Fruit fly (Drosophila melanogaster) whole organism, embryonic: ENCODE measurements around the gene dbr.

Experiments used
- ATbp ChIP-seq: fragments of 200-800 bp; sonication (Bioruptor generic); optimal IDR thresholded peaks from 2 replicates; lab custom pipeline; 2017; ENCODE audit warnings: missing biosample characterization, mild to moderate bottlenecking, missing genetic modification characterization, missing genetic modification reagents
- Atf-2 ChIP-seq: fragments of 200-800 bp; sonication (Bioruptor generic); optimal IDR thresholded peaks from 2 replicates; lab custom pipeline; 2016; ENCODE audit warnings: missing biosample characterization, missing genetic modification characterization
- Atf6 ChIP-seq: fragments of 200-800 bp; sonication (Bioruptor generic); IDR thresholded peaks from 2 replicates; pipeline ENCODE4 v1.3.6; 2022; ENCODE audit warnings: missing biosample characterization, missing genetic modification characterization
- Bgb ChIP-seq: fragments of 200-800 bp; sonication (Bioruptor generic); IDR thresholded peaks from 2 replicates; pipeline ENCODE4 v1.3.6; 2022; ENCODE audit warnings: missing biosample characterization, missing genetic modification characterization; ENCODE audit not compliant: partially characterized antibody
- C15 ChIP-seq: fragments of 200-800 bp; sonication (Bioruptor generic); IDR thresholded peaks from 3 replicates; pipeline ENCODE4 v1.3.6; 2022; ENCODE audit warnings: missing biosample characterization, missing genetic modification characterization
- CG1024 ChIP-seq: fragments of 200-800 bp; sonication (Bioruptor generic); IDR thresholded peaks from 2 replicates; pipeline ENCODE4 v1.3.6; 2022; ENCODE audit warnings: missing biosample characterization, missing genetic modification characterization
- CG10274 ChIP-seq: fragments of 200-800 bp; sonication (Bioruptor generic); optimal IDR thresholded peaks from 3 replicates; lab custom pipeline; 2017; ENCODE audit warnings: missing biosample characterization, mild to moderate bottlenecking, missing genetic modification characterization
- CG10366 ChIP-seq: fragments of 200-800 bp; sonication (Bioruptor generic); IDR thresholded peaks from 2 replicates; pipeline ENCODE4 v1.3.6; 2022; ENCODE audit warnings: missing biosample characterization, missing genetic modification characterization
- CG10543 ChIP-seq: fragments of 200-800 bp; sonication (Bioruptor generic); optimal IDR thresholded peaks from 3 replicates; lab custom pipeline; 2017; ENCODE audit warnings: missing biosample characterization, mild to moderate bottlenecking, missing genetic modification characterization, moderate library complexity
- CG10979 ChIP-seq: fragments of 200-800 bp; sonication (Bioruptor generic); optimal IDR thresholded peaks from 2 replicates; lab custom pipeline; 2018; ENCODE audit warnings: missing biosample characterization, mild to moderate bottlenecking, missing genetic modification characterization, moderate library complexity
- CG11093 ChIP-seq: fragments of 200-800 bp; sonication (Bioruptor generic); IDR thresholded peaks from 3 replicates; pipeline ENCODE4 v1.3.6; 2022; ENCODE audit warnings: missing biosample characterization, missing genetic modification characterization
- CG13424 ChIP-seq: fragments of 200-800 bp; sonication (Bioruptor generic); optimal IDR thresholded peaks from 2 replicates; lab custom pipeline; 2019; ENCODE audit warnings: missing biosample characterization, mild to moderate bottlenecking, missing genetic modification characterization, moderate library complexity
- CG14710 ChIP-seq: fragments of 200-800 bp; sonication (Bioruptor generic); optimal IDR thresholded peaks from 3 replicates; lab custom pipeline; 2019; ENCODE audit warnings: missing biosample characterization, mild to moderate bottlenecking, missing genetic modification characterization, moderate library complexity
- CG15073 ChIP-seq: fragments of 200-800 bp; sonication (Bioruptor generic); optimal IDR thresholded peaks from 2 replicates; lab custom pipeline; 2016; ENCODE audit warnings: missing biosample characterization, missing genetic modification characterization
- CG17186 ChIP-seq: fragments of 200-800 bp; sonication (Bioruptor generic); optimal IDR thresholded peaks from 3 replicates; lab custom pipeline; 2017; ENCODE audit warnings: missing biosample characterization, missing genetic modification reagents, missing genetic modification characterization
- CG17802 ChIP-seq: fragments of 200-800 bp; sonication (Bioruptor generic); optimal IDR thresholded peaks from 2 replicates; lab custom pipeline; 2018; ENCODE audit warnings: missing biosample characterization, mild to moderate bottlenecking, missing genetic modification characterization, moderate library complexity
- CG18599 ChIP-seq: fragments of 200-800 bp; sonication (Bioruptor generic); optimal IDR thresholded peaks from 3 replicates; lab custom pipeline; 2017; ENCODE audit warnings: missing biosample characterization, missing genetic modification characterization, mild to moderate bottlenecking, moderate library complexity, missing genetic modification reagents
- CG8944 ChIP-seq: fragments of 200-800 bp; sonication (Bioruptor generic); optimal IDR thresholded peaks from 3 replicates; lab custom pipeline; 2016; ENCODE audit warnings: missing biosample characterization, missing genetic modification characterization
- Dref ChIP-seq: fragments of 200-800 bp; sonication (Bioruptor generic); IDR thresholded peaks from 2 replicates; pipeline ENCODE4 v1.3.6; 2022; ENCODE audit warnings: missing biosample characterization, missing genetic modification characterization
- Elba2 ChIP-seq: fragments of 200-800 bp; sonication (Bioruptor generic); optimal IDR thresholded peaks from 3 replicates; lab custom pipeline; 2016; ENCODE audit warnings: missing biosample characterization, missing genetic modification characterization
- Hmr ChIP-seq: fragments of 200-800 bp; sonication (Bioruptor generic); optimal IDR thresholded peaks from 3 replicates; lab custom pipeline; 2017; ENCODE audit warnings: mild to moderate bottlenecking, missing biosample characterization, missing genetic modification reagents, missing genetic modification characterization
- Lpt ChIP-seq: fragments of >200 bp; optimal IDR thresholded peaks from 2 replicates; lab custom pipeline; 2018; ENCODE audit warnings: missing biosample characterization, missing genetic modification characterization
- NC2α ChIP-seq: fragments of 200-800 bp; sonication (Bioruptor generic); optimal IDR thresholded peaks from 2 replicates; lab custom pipeline; 2016; ENCODE audit warnings: missing biosample characterization, missing genetic modification characterization
- Oaz ChIP-seq: fragments of 200-800 bp; sonication (Bioruptor generic); IDR thresholded peaks from 2 replicates; pipeline ENCODE4 v1.3.6; 2022; ENCODE audit warnings: missing biosample characterization, missing genetic modification characterization
- Opbp ChIP-seq: fragments of 200-800 bp; sonication (Bioruptor generic); IDR thresholded peaks from 3 replicates; pipeline ENCODE4 v1.3.6; 2022; ENCODE audit warnings: missing biosample characterization, missing genetic modification characterization; ENCODE audit not compliant: partially characterized antibody
- Optix ChIP-seq: fragments of 200-800 bp; sonication (Bioruptor generic); IDR thresholded peaks from 3 replicates; pipeline ENCODE4 v1.3.6; 2022; ENCODE audit warnings: missing biosample characterization, missing genetic modification characterization
- Pdp1 ChIP-seq, 2 experiments: fragments of 200-800 bp; sonication (Bioruptor generic); optimal IDR thresholded peaks; 3 replicates each; lab custom pipeline; 2016; ENCODE audit warnings: missing biosample characterization in 2 of 2, missing genetic modification characterization in 2 of 2, mild to moderate bottlenecking in 1 of 2, moderate library complexity in 1 of 2
- Ptx1 ChIP-seq: fragments of 200-800 bp; sonication (Bioruptor generic); IDR thresholded peaks from 2 replicates; pipeline ENCODE4 v1.3.6; 2022; ENCODE audit warnings: missing biosample characterization, missing genetic modification characterization
- Usf ChIP-seq: fragments of 200-800 bp; sonication (Bioruptor generic); optimal IDR thresholded peaks from 2 replicates; lab custom pipeline; 2017; ENCODE audit warnings: missing genotype, missing biosample characterization, missing genetic modification characterization
- bab2 ChIP-seq: fragments of 200-800 bp; sonication (Bioruptor generic); optimal IDR thresholded peaks from 2 replicates; lab custom pipeline; 2016; ENCODE audit warnings: missing biosample characterization, missing genetic modification characterization
- bowl ChIP-seq: fragments of 200-800 bp; sonication (Bioruptor generic); IDR thresholded peaks from 2 replicates; pipeline ENCODE4 v1.3.6; 2022; ENCODE audit warnings: missing biosample characterization, missing genetic modification characterization
- corto ChIP-seq: fragments of 200-800 bp; sonication (Bioruptor generic); optimal IDR thresholded peaks from 2 replicates; lab custom pipeline; 2016; ENCODE audit warnings: missing biosample characterization, mild to moderate bottlenecking, missing genetic modification characterization, moderate library complexity
- croc ChIP-seq: fragments of 200-800 bp; sonication (Bioruptor generic); conservative IDR thresholded peaks from 3 replicates; pipeline ENCODE4 v1.3.6; 2022; ENCODE audit warnings: missing biosample characterization, missing genetic modification characterization
- da ChIP-seq: fragments of 200-800 bp; sonication (Bioruptor generic); optimal IDR thresholded peaks from 2 replicates; lab custom pipeline; 2016; ENCODE audit warnings: missing biosample characterization, missing genetic modification characterization
- ems ChIP-seq: fragments of 200-800 bp; sonication (Bioruptor generic); optimal IDR thresholded peaks from 3 replicates; lab custom pipeline; 2016; ENCODE audit warnings: missing biosample characterization, missing genetic modification characterization
- eve ChIP-seq, 2 experiments: fragments of >200 bp; optimal IDR thresholded peaks; 2 replicates each; lab custom pipeline; 2017; ENCODE audit warnings: missing biosample characterization in 2 of 2, missing genetic modification characterization in 2 of 2
- fd96Cb ChIP-seq: fragments of 200-800 bp; sonication (Bioruptor generic); optimal IDR thresholded peaks from 2 replicates; lab custom pipeline; 2018; ENCODE audit warnings: missing biosample characterization, mild to moderate bottlenecking, missing genetic modification characterization, moderate library complexity
- gt ChIP-seq: fragments of 200-800 bp; sonication (Bioruptor generic); IDR thresholded peaks from 2 replicates; pipeline ENCODE4 v1.3.6; 2022; ENCODE audit warnings: missing biosample characterization, missing genetic modification characterization
- h ChIP-seq: fragments of >200 bp; optimal IDR thresholded peaks from 2 replicates; lab custom pipeline; 2017
- hkb ChIP-seq, 2 experiments: fragments of 200-800 bp in 1 of 2; fragments of >200 bp in 1 of 2; sonication (Bioruptor generic) in 1 of 2; IDR thresholded peaks in 1 of 2; optimal IDR thresholded peaks in 1 of 2; 2 replicates each; pipeline versions ENCODE4 v1.3.6 to Lab custom; 2017 to 2022; ENCODE audit warnings: missing biosample characterization in 1 of 2, missing genetic modification characterization in 1 of 2
- mam ChIP-seq: fragments of 200-800 bp; sonication (Bioruptor generic); optimal IDR thresholded peaks from 3 replicates; lab custom pipeline; 2016; ENCODE audit warnings: missing biosample characterization, missing genetic modification characterization
- nerfin-2 ChIP-seq: fragments of 200-800 bp; sonication (Bioruptor generic); IDR thresholded peaks from 2 replicates; pipeline ENCODE4 v1.3.6; 2022; ENCODE audit warnings: missing biosample characterization, missing genetic modification characterization; ENCODE audit not compliant: partially characterized antibody
- peb ChIP-seq: fragments of 200-800 bp; sonication (Bioruptor generic); IDR thresholded peaks from 2 replicates; pipeline ENCODE4 v1.3.6; 2022; ENCODE audit warnings: missing biosample characterization, missing genetic modification characterization
- pita ChIP-seq: fragments of 200-800 bp; sonication (Bioruptor generic); optimal IDR thresholded peaks from 2 replicates; lab custom pipeline; 2017; ENCODE audit warnings: missing biosample characterization, mild to moderate bottlenecking, missing genetic modification characterization
- pzg ChIP-seq: fragments of 200-800 bp; sonication (Bioruptor generic); optimal IDR thresholded peaks from 3 replicates; lab custom pipeline; 2018; ENCODE audit warnings: missing biosample characterization, mild to moderate bottlenecking, missing genetic modification characterization, moderate library complexity
- scrt ChIP-seq: fragments of 200-800 bp; sonication (Bioruptor generic); optimal IDR thresholded peaks from 2 replicates; lab custom pipeline; 2018; ENCODE audit warnings: missing biosample characterization, mild to moderate bottlenecking, missing genetic modification characterization, moderate library complexity
- sens-2 ChIP-seq: fragments of 200-800 bp; sonication (Bioruptor generic); IDR thresholded peaks from 2 replicates; pipeline ENCODE4 v1.3.6; 2022; ENCODE audit warnings: missing biosample characterization, missing genetic modification characterization
- seq ChIP-seq: fragments of 200-800 bp; sonication (Bioruptor generic); IDR thresholded peaks from 2 replicates; pipeline ENCODE4 v1.3.6; 2022; ENCODE audit warnings: missing biosample characterization, missing genetic modification characterization
- slbo ChIP-seq: fragments of 200-800 bp; sonication (Bioruptor generic); IDR thresholded peaks from 2 replicates; pipeline ENCODE4 v1.3.6; 2022; ENCODE audit warnings: missing biosample characterization, missing genetic modification characterization
- ssp ChIP-seq: fragments of 200-800 bp; sonication (Bioruptor generic); IDR thresholded peaks from 2 replicates; pipeline ENCODE4 v1.3.6; 2022; ENCODE audit warnings: missing biosample characterization, missing genetic modification characterization
- trem ChIP-seq: fragments of 200-800 bp; optimal IDR thresholded peaks from 3 replicates; lab custom pipeline; 2019; ENCODE audit warnings: missing biosample characterization, mild to moderate bottlenecking, missing genetic modification characterization, moderate library complexity
- wor ChIP-seq: fragments of 200-800 bp; sonication (Bioruptor generic); IDR thresholded peaks from 2 replicates; pipeline ENCODE4 v1.3.6; 2022; ENCODE audit warnings: missing biosample characterization, missing genetic modification characterization

Gene dbr

dm6 chr2L:114429-114828 lies 48.1 kb downstream of the dbr start, which contains the start of gene ND-15 (continued):
- no peak for TF ChIP-seq CG15073 (GFP tag; lab: Kevin White, UChicago)
- TF ChIP-seq CG13424 (tag; lab: Kevin White, UChicago), result no peak
- no peak for TF ChIP-seq CG11093 (GFP tag; lab: Robert Waterston, UW)
- peak; percentile 14 for TF ChIP-seq CG14710 (tag; lab: Kevin White, UChicago)
- TF ChIP-seq ssp, result no peak
- TF ChIP-seq trem, result peak; percentile 29
- no peak for TF ChIP-seq CG1024 (GFP tag; lab: Robert Waterston, UW)
- TF ChIP-seq Opbp (GFP tag; lab: Robert Waterston, UW), result peak; percentile 83
- 0 out of 2 replicates have a peak, but pooled peaks have one; percentile 31 for TF ChIP-seq nerfin-2 (GFP tag; lab: Robert Waterston, UW)
- no peak for TF ChIP-seq CG8944 (GFP tag; lab: Kevin White, UChicago)
- TF ChIP-seq C15 (GFP tag; lab: Robert Waterston, UW), result no peak
- no peak for TF ChIP-seq CG10979 (tag; lab: Kevin White, UChicago)
- TF ChIP-seq ATbp (GFP tag; lab: Kevin White, UChicago), result no peak
- TF ChIP-seq corto (GFP tag; lab: Kevin White, UChicago), result no peak
- TF ChIP-seq slbo (GFP tag; lab: Robert Waterston, UW), result no peak
- peak; percentile 72 for TF ChIP-seq pzg (GFP tag; lab: Kevin White, UChicago)
- TF ChIP-seq peb, result no peak
- TF ChIP-seq CG18599 (GFP tag; lab: Kevin White, UChicago), result no peak
- TF ChIP-seq Elba2, result no peak
- peak; percentile 86 for TF ChIP-seq Dref (GFP tag; lab: Robert Waterston, UW)
- TF ChIP-seq NC2α, result no peak
- TF ChIP-seq ems (GFP tag; lab: Kevin White, UChicago), result no peak
- TF ChIP-seq CG10274 (GFP tag; lab: Kevin White, UChicago), result no peak
- TF ChIP-seq CG10366 (GFP tag; lab: Robert Waterston, UW), result no peak
- TF ChIP-seq croc (GFP tag; lab: Robert Waterston, UW), result no peak
- peak; percentile 90 for TF ChIP-seq Bgb
- TF ChIP-seq bowl (GFP tag; lab: Robert Waterston, UW), result no peak
- TF ChIP-seq Atf6 (GFP tag; lab: Robert Waterston, UW), result no peak
- TF ChIP-seq h (lab: Kevin White, UChicago), result no peak
- TF ChIP-seq Optix (GFP tag; lab: Robert Waterston, UW), result no peak
- TF ChIP-seq CG10543 (GFP tag; lab: Kevin White, UChicago), result no peak
- no peak for TF ChIP-seq Ptx1 (GFP tag; lab: Robert Waterston, UW)
- peak; percentile 58 for TF ChIP-seq CG17186 (GFP tag; lab: Kevin White, UChicago)
- no peak for TF ChIP-seq Hmr (GFP tag; lab: Kevin White, UChicago)
- no peak for TF ChIP-seq sens-2 (GFP tag; lab: Robert Waterston, UW)
- TF ChIP-seq scrt, result peak; percentile 73
- no peak for TF ChIP-seq Usf
- no peak for TF ChIP-seq Atf-2 (GFP tag; lab: Kevin White, UChicago)
- no peak for TF ChIP-seq da (GFP tag; lab: Kevin White, UChicago)
- no peak for TF ChIP-seq Oaz (GFP tag; lab: Robert Waterston, UW)
- no peak for TF ChIP-seq CG17802 (tag; lab: Kevin White, UChicago)
- no peak for TF ChIP-seq fd96Cb (tag; lab: Kevin White, UChicago)
- TF ChIP-seq Lpt (GFP tag; lab: Kevin White, UChicago), result no peak
- no peak for TF ChIP-seq pita (GFP tag; lab: Kevin White, UChicago)
- TF ChIP-seq seq (GFP tag; lab: Robert Waterston, UW), result no peak
- no peak for TF ChIP-seq wor (GFP tag; lab: Robert Waterston, UW)
- no peak for TF ChIP-seq eve (GFP tag; optimal IDR thresholded peaks at IDR 0.05; lab: Kevin White, UChicago)
- TF ChIP-seq mam (GFP tag; lab: Kevin White, UChicago), result no peak
- TF ChIP-seq gt (GFP tag; lab: Robert Waterston, UW), result no peak
- no peak for TF ChIP-seq Pdp1 (GFP tag; optimal IDR thresholded peaks at IDR 0.05; lab: Kevin White, UChicago)
- no peak for TF ChIP-seq bab2 (GFP tag; lab: Kevin White, UChicago)
- TF ChIP-seq hkb (optimal IDR thresholded peaks at IDR 0.05; lab: Kevin White, UChicago), result no peak
- TF ChIP-seq hkb (GFP tag; IDR thresholded peaks at IDR 0.05; lab: Robert Waterston, UW), result no peak
